Fruit fly (Drosophila melanogaster) whole organism, embryonic: Measurements from ENCODE around the gene fzo.

Experiments used
- ATbp ChIP-seq: fragments of 200-800 bp; sonication (Bioruptor generic); optimal IDR thresholded peaks from 2 replicates; lab custom pipeline; 2017; ENCODE audit warnings: missing biosample characterization, mild to moderate bottlenecking, missing genetic modification characterization, missing genetic modification reagents
- Bdp1 ChIP-seq: fragments of 200-800 bp; sonication (Bioruptor generic); optimal IDR thresholded peaks from 3 replicates; lab custom pipeline; 2016; ENCODE audit warnings: missing biosample characterization, missing genetic modification characterization
- CG10366 ChIP-seq: fragments of 200-800 bp; sonication (Bioruptor generic); IDR thresholded peaks from 2 replicates; pipeline ENCODE4 v1.3.6; 2022; ENCODE audit warnings: missing biosample characterization, missing genetic modification characterization
- CG10979 ChIP-seq: fragments of 200-800 bp; sonication (Bioruptor generic); optimal IDR thresholded peaks from 2 replicates; lab custom pipeline; 2018; ENCODE audit warnings: missing biosample characterization, mild to moderate bottlenecking, missing genetic modification characterization, moderate library complexity
- CG11560 ChIP-seq: fragments of 200-800 bp; sonication (Bioruptor generic); IDR thresholded peaks from 3 replicates; pipeline ENCODE4 v1.3.6; 2022; ENCODE audit warnings: missing biosample characterization, missing genetic modification characterization
- CG14965 ChIP-seq: fragments of 200-800 bp; sonication (Bioruptor generic); optimal IDR thresholded peaks from 2 replicates; lab custom pipeline; 2016; ENCODE audit warnings: missing biosample characterization, missing genetic modification characterization, borderline replicate concordance
- CG1792 ChIP-seq: fragments of 200-800 bp; sonication (Bioruptor generic); optimal IDR thresholded peaks from 2 replicates; lab custom pipeline; 2016; ENCODE audit warnings: missing biosample characterization, missing genetic modification characterization
- CG18599 ChIP-seq: fragments of 200-800 bp; sonication (Bioruptor generic); optimal IDR thresholded peaks from 3 replicates; lab custom pipeline; 2017; ENCODE audit warnings: missing biosample characterization, missing genetic modification characterization, mild to moderate bottlenecking, moderate library complexity, missing genetic modification reagents
- CG18764 ChIP-seq: fragments of 200-800 bp; sonication (Bioruptor generic); optimal IDR thresholded peaks from 3 replicates; lab custom pipeline; 2016; ENCODE audit warnings: missing biosample characterization, missing genetic modification characterization
- CG2889 ChIP-seq: fragments of 200-800 bp; sonication (Bioruptor generic); IDR thresholded peaks from 3 replicates; pipeline ENCODE4 v1.3.6; 2022; ENCODE audit warnings: missing biosample characterization, missing genetic modification characterization
- CG31388 ChIP-seq: fragments of 200-800 bp; sonication (Bioruptor generic); optimal IDR thresholded peaks from 2 replicates; lab custom pipeline; 2016; ENCODE audit warnings: missing biosample characterization, missing genetic modification characterization
- CG32767 ChIP-seq: fragments of 200-800 bp; sonication (Bioruptor generic); IDR thresholded peaks from 2 replicates; pipeline ENCODE4 v1.3.6; 2022; ENCODE audit warnings: missing biosample characterization, missing genetic modification characterization
- CG33213 ChIP-seq: fragments of 200-800 bp; sonication (Bioruptor generic); optimal IDR thresholded peaks from 3 replicates; lab custom pipeline; 2016; ENCODE audit warnings: missing biosample characterization, missing genetic modification characterization
- CG4424 ChIP-seq: fragments of 200-800 bp; sonication (Bioruptor generic); optimal IDR thresholded peaks from 3 replicates; lab custom pipeline; 2016; ENCODE audit warnings: missing biosample characterization, missing genetic modification characterization
- CG4730 ChIP-seq: fragments of 200-800 bp; sonication (Bioruptor generic); IDR thresholded peaks from 2 replicates; pipeline ENCODE4 v1.3.6; 2022; ENCODE audit warnings: missing biosample characterization, missing genetic modification characterization
- CG8388 ChIP-seq: fragments of 200-800 bp; sonication (Bioruptor generic); optimal IDR thresholded peaks from 2 replicates; lab custom pipeline; 2019; ENCODE audit warnings: missing biosample characterization, mild to moderate bottlenecking, missing genetic modification characterization, moderate library complexity
- CG8924 ChIP-seq: fragments of 200-800 bp; optimal IDR thresholded peaks from 3 replicates; lab custom pipeline; 2019; ENCODE audit warnings: missing biosample characterization, mild to moderate bottlenecking, missing genetic modification characterization, moderate library complexity
- CTCF ChIP-seq: fragments of 200-800 bp; sonication (Bioruptor generic); optimal IDR thresholded peaks from 2 replicates; lab custom pipeline; 2017; ENCODE audit warnings: missing biosample characterization, mild to moderate bottlenecking, missing genetic modification characterization, moderate library complexity
- Dbx ChIP-seq: fragments of 200-800 bp; sonication (Bioruptor generic); IDR thresholded peaks from 3 replicates; pipeline ENCODE4 v1.3.6; 2022; ENCODE audit warnings: missing biosample characterization, missing genetic modification characterization
- E2f1 ChIP-seq: fragments of 200-800 bp; sonication (Bioruptor generic); IDR thresholded peaks from 2 replicates; pipeline ENCODE4 v1.3.6; 2022; ENCODE audit warnings: missing biosample characterization, missing genetic modification characterization
- Elba2 ChIP-seq: fragments of 200-800 bp; sonication (Bioruptor generic); optimal IDR thresholded peaks from 3 replicates; lab custom pipeline; 2016; ENCODE audit warnings: missing biosample characterization, missing genetic modification characterization
- HmgZ ChIP-seq: fragments of 200-800 bp; sonication (Bioruptor generic); optimal IDR thresholded peaks from 2 replicates; lab custom pipeline; 2018; ENCODE audit warnings: missing biosample characterization, mild to moderate bottlenecking, missing genetic modification characterization
- Max ChIP-seq: fragments of 200-800 bp; sonication (Bioruptor generic); optimal IDR thresholded peaks from 2 replicates; lab custom pipeline; 2016; ENCODE audit warnings: missing biosample characterization, mild to moderate bottlenecking, missing genetic modification characterization
- Mrtf ChIP-seq: fragments of 200-800 bp; sonication (Bioruptor generic); IDR thresholded peaks from 3 replicates; pipeline ENCODE4 v1.3.6; 2022; ENCODE audit warnings: missing biosample characterization, missing genetic modification characterization
- NK7.1 ChIP-seq: fragments of 200-800 bp; sonication (Bioruptor generic); optimal IDR thresholded peaks from 3 replicates; lab custom pipeline; 2016; ENCODE audit warnings: missing biosample characterization, missing genetic modification characterization
- Nf-YB ChIP-seq: fragments of 200-800 bp; sonication (Bioruptor generic); optimal IDR thresholded peaks from 3 replicates; lab custom pipeline; 2019; ENCODE audit warnings: missing biosample characterization, mild to moderate bottlenecking, missing genetic modification characterization, moderate library complexity
- Rfx ChIP-seq: fragments of 200-800 bp; sonication (Bioruptor generic); IDR thresholded peaks from 2 replicates; pipeline ENCODE4 v1.3.6; 2022; ENCODE audit warnings: missing biosample characterization, missing genetic modification characterization
- ase ChIP-seq: fragments of 200-800 bp; sonication (Bioruptor generic); IDR thresholded peaks from 3 replicates; pipeline ENCODE4 v1.3.6; 2022; ENCODE audit warnings: missing biosample characterization, missing genetic modification characterization
- ato ChIP-seq: fragments of 200-800 bp; sonication (Bioruptor generic); IDR thresholded peaks from 2 replicates; pipeline ENCODE4 v1.3.6; 2022; ENCODE audit warnings: missing biosample characterization, missing genetic modification characterization; ENCODE audit not compliant: partially characterized antibody
- br ChIP-seq: fragments of >200 bp; optimal IDR thresholded peaks from 2 replicates; lab custom pipeline; 2017
- cato ChIP-seq: fragments of 200-800 bp; sonication (Bioruptor generic); optimal IDR thresholded peaks from 2 replicates; lab custom pipeline; 2016; ENCODE audit warnings: missing biosample characterization, missing genetic modification characterization, borderline replicate concordance
- crp ChIP-seq, 2 experiments: fragments of 200-800 bp; sonication (Bioruptor generic); optimal IDR thresholded peaks; 2 replicates in 1 of 2; 3 replicates in 1 of 2; lab custom pipeline; 2017; ENCODE audit warnings: missing biosample characterization in 2 of 2, missing genetic modification characterization in 2 of 2, mild to moderate bottlenecking in 1 of 2, moderate library complexity in 1 of 2
- da ChIP-seq: fragments of 200-800 bp; sonication (Bioruptor generic); optimal IDR thresholded peaks from 2 replicates; lab custom pipeline; 2016; ENCODE audit warnings: missing biosample characterization, missing genetic modification characterization
- dati ChIP-seq: fragments of 200-800 bp; sonication (Bioruptor generic); IDR thresholded peaks from 2 replicates; pipeline ENCODE4 v1.3.6; 2022; ENCODE audit warnings: missing biosample characterization, missing genetic modification characterization
- eyg ChIP-seq: fragments of 200-800 bp; sonication (Bioruptor generic); optimal IDR thresholded peaks from 3 replicates; lab custom pipeline; 2016; ENCODE audit warnings: missing biosample characterization, missing genetic modification characterization
- ftz-f1 ChIP-seq: fragments of 200-800 bp; sonication (Bioruptor generic); optimal IDR thresholded peaks from 2 replicates; lab custom pipeline; 2016; ENCODE audit warnings: missing biosample characterization, missing genetic modification characterization
- gcm ChIP-seq: fragments of 200-800 bp; sonication (Bioruptor generic); optimal IDR thresholded peaks from 2 replicates; lab custom pipeline; 2019; ENCODE audit warnings: missing biosample characterization, mild to moderate bottlenecking, missing genetic modification characterization, moderate library complexity
- grn ChIP-seq: fragments of 200-800 bp; sonication (Bioruptor generic); optimal IDR thresholded peaks from 3 replicates; lab custom pipeline; 2017; ENCODE audit warnings: missing biosample characterization, missing genetic modification characterization
- gsb ChIP-seq: fragments of 200-800 bp; sonication (Bioruptor generic); IDR thresholded peaks from 2 replicates; pipeline ENCODE4 v1.3.6; 2022; ENCODE audit warnings: missing biosample characterization, missing genetic modification characterization
- inv ChIP-seq: fragments of 200-800 bp; sonication (Bioruptor generic); IDR thresholded peaks from 2 replicates; pipeline ENCODE4 v1.3.6; 2022; ENCODE audit warnings: missing biosample characterization, missing genetic modification characterization; ENCODE audit not compliant: partially characterized antibody
- kah ChIP-seq: fragments of 200-800 bp; sonication (Bioruptor generic); optimal IDR thresholded peaks from 2 replicates; lab custom pipeline; 2018; ENCODE audit warnings: missing biosample characterization, mild to moderate bottlenecking, missing genetic modification characterization
- lab ChIP-seq: fragments of 200-800 bp; sonication (Bioruptor generic); optimal IDR thresholded peaks from 3 replicates; lab custom pipeline; 2017; ENCODE audit warnings: missing biosample characterization, missing genetic modification characterization, mild to moderate bottlenecking, moderate library complexity, missing genetic modification reagents
- pnt ChIP-seq: fragments of 200-800 bp; sonication (Bioruptor generic); optimal IDR thresholded peaks from 3 replicates; lab custom pipeline; 2016; ENCODE audit warnings: missing biosample characterization, missing genetic modification characterization
- shn ChIP-seq: fragments of 200-800 bp; sonication (Bioruptor generic); optimal IDR thresholded peaks from 3 replicates; lab custom pipeline; 2016; ENCODE audit warnings: missing biosample characterization, missing genetic modification characterization
- sim ChIP-seq: fragments of 200-800 bp; sonication (Bioruptor generic); IDR thresholded peaks from 2 replicates; pipeline ENCODE4 v1.3.6; 2022; ENCODE audit warnings: missing biosample characterization, missing genetic modification characterization
- sima ChIP-seq: fragments of 200-800 bp; sonication (Bioruptor generic); optimal IDR thresholded peaks from 2 replicates; lab custom pipeline; 2016; ENCODE audit warnings: missing biosample characterization, missing genetic modification characterization
- tin ChIP-seq: fragments of 200-800 bp; sonication (Bioruptor generic); optimal IDR thresholded peaks from 3 replicates; lab custom pipeline; 2016; ENCODE audit warnings: missing biosample characterization, missing genetic modification characterization
- trem ChIP-seq: fragments of 200-800 bp; optimal IDR thresholded peaks from 3 replicates; lab custom pipeline; 2019; ENCODE audit warnings: missing biosample characterization, mild to moderate bottlenecking, missing genetic modification characterization, moderate library complexity
- tx ChIP-seq: fragments of 200-800 bp; sonication (Bioruptor generic); optimal IDR thresholded peaks from 2 replicates; lab custom pipeline; 2016; ENCODE audit warnings: missing biosample characterization, missing genetic modification characterization
- vnd ChIP-seq: fragments of 200-800 bp; sonication (Bioruptor generic); IDR thresholded peaks from 3 replicates; pipeline ENCODE4 v1.3.6; 2022; ENCODE audit warnings: missing biosample characterization, missing genetic modification characterization; ENCODE audit not compliant: partially characterized antibody
- wdn ChIP-seq: fragments of 200-800 bp; sonication (Bioruptor generic); IDR thresholded peaks from 2 replicates; pipeline ENCODE4 v1.3.6; 2022; ENCODE audit warnings: missing biosample characterization, missing genetic modification characterization
- zen ChIP-seq: fragments of 200-800 bp; sonication (Bioruptor generic); optimal IDR thresholded peaks from 3 replicates; lab custom pipeline; 2018; ENCODE audit warnings: missing biosample characterization, mild to moderate bottlenecking, missing genetic modification characterization, moderate library complexity
- zfh1 ChIP-seq: fragments of 200-800 bp; sonication (Bioruptor generic); IDR thresholded peaks from 3 replicates; pipeline ENCODE4 v1.3.6; 2022; ENCODE audit warnings: missing biosample characterization, missing genetic modification characterization

fzo gene

DNA sequence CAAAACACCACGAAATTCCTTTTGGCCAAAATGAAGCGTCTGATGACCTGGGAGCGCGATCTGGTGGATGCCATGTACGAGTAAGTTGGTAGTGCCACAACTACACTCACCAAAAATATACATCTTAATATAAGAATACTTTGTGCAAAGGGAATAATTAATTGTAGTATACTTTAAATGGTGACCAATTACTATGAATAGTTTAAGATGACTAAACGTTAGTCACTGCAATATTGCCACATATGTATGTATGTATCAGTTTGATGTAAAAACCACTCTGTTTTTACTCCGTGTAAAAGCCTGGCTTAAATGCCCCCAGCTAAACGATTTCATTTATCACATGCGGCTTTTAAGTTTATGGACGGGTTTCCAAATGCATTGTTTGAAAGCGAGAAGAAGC is 29.1 kb downstream of the fzo start (continued):
- peak; percentile 2 for TF ChIP-seq zen (tag; lab: Kevin White, UChicago)
- TF ChIP-seq Nf-YB (GFP tag; lab: Kevin White, UChicago) = no peak
- TF ChIP-seq Rfx (GFP tag; lab: Robert Waterston, UW) = no peak
- no peak for TF ChIP-seq crp (GFP tag; optimal IDR thresholded peaks at IDR 0.05; lab: Kevin White, UChicago)
- TF ChIP-seq sim (GFP tag; lab: Robert Waterston, UW) = no peak
- no peak for TF ChIP-seq ato (GFP tag; lab: Robert Waterston, UW)
- TF ChIP-seq br (lab: Kevin White, UChicago) = no peak
- no peak for TF ChIP-seq grn (GFP tag; lab: Kevin White, UChicago)
- TF ChIP-seq da (GFP tag; lab: Kevin White, UChicago) = no peak
- no peak for TF ChIP-seq ftz-f1 (GFP tag; lab: Kevin White, UChicago)
- no peak for TF ChIP-seq dati (GFP tag; lab: Robert Waterston, UW)
- peak; percentile 48 for TF ChIP-seq ATbp
- TF ChIP-seq CTCF = no peak
- peak; percentile 33 for TF ChIP-seq CG8388 (GFP tag; lab: Kevin White, UChicago)
- TF ChIP-seq CG2889 (GFP tag; lab: Robert Waterston, UW) = no peak
- TF ChIP-seq trem (tag; lab: Kevin White, UChicago) = peak; percentile 21
- no peak for TF ChIP-seq CG11560 (tag; lab: Robert Waterston, UW)
- TF ChIP-seq Mrtf = no peak
- no peak for TF ChIP-seq ase (GFP tag; lab: Robert Waterston, UW)
- no peak for TF ChIP-seq E2f1 (GFP tag; lab: Robert Waterston, UW)
- TF ChIP-seq CG31388 = no peak
- no peak for TF ChIP-seq CG1792
- TF ChIP-seq shn = no peak
- TF ChIP-seq CG4424 (GFP tag; lab: Kevin White, UChicago) = peak; percentile 62
- no peak for TF ChIP-seq Dbx (GFP tag; lab: Robert Waterston, UW)
- no peak for TF ChIP-seq Max
- peak; percentile 3 for TF ChIP-seq CG18599
- TF ChIP-seq tx (GFP tag; lab: Kevin White, UChicago) = no peak
- no peak for TF ChIP-seq Elba2
- TF ChIP-seq inv (GFP tag; lab: Robert Waterston, UW) = no peak
- no peak for TF ChIP-seq CG33213 (GFP tag; lab: Kevin White, UChicago)
- no peak for TF ChIP-seq lab (GFP tag; lab: Kevin White, UChicago)
- TF ChIP-seq CG4730 = 0 out of 2 replicates have a peak, but pooled peaks have one; percentile 13
- TF ChIP-seq sima (GFP tag; lab: Kevin White, UChicago) = no peak
- TF ChIP-seq HmgZ (tag; lab: Kevin White, UChicago) = no peak
- no peak for TF ChIP-seq CG8924 (tag; lab: Kevin White, UChicago)
- no peak for TF ChIP-seq kah (GFP tag; lab: Kevin White, UChicago)
- no peak for TF ChIP-seq CG18764 (GFP tag; lab: Kevin White, UChicago)
- peak; percentile 33; the same call in 1 of the 2 replicates for TF ChIP-seq CG32767 (GFP tag; lab: Robert Waterston, UW)
- TF ChIP-seq vnd = no peak
- TF ChIP-seq CG10366 = peak; percentile 62
- TF ChIP-seq gsb = no peak
- no peak for TF ChIP-seq NK7.1 (GFP tag; lab: Kevin White, UChicago)
- TF ChIP-seq zfh1 = no peak
- no peak for TF ChIP-seq pnt (GFP tag; lab: Kevin White, UChicago)
- TF ChIP-seq CG10979 (tag; lab: Kevin White, UChicago) = peak; percentile 73
- no peak for TF ChIP-seq wdn
- no peak for TF ChIP-seq cato (GFP tag; lab: Kevin White, UChicago)
- no peak for TF ChIP-seq tin (GFP tag; lab: Kevin White, UChicago)
- TF ChIP-seq CG14965 (GFP tag; lab: Kevin White, UChicago) = no peak
- TF ChIP-seq eyg = no peak
- no peak for TF ChIP-seq gcm (GFP tag; lab: Kevin White, UChicago)
- no peak for TF ChIP-seq Bdp1 (GFP tag; lab: Kevin White, UChicago)
